Worm (Caenorhabditis elegans) whole organism, mixed stage, embryonic: ENCODE measurements around the gene npr-27.

Source experiments
- M03D4.4 ChIP-seq: sonication (generic microtip); optimal IDR thresholded peaks from 2 replicates; lab custom pipeline; 2017; ENCODE audit warnings: mild to moderate bottlenecking, missing genetic modification characterization, missing compliant biosample characterization
- blmp-1 ChIP-seq: fragments of 150-350 bp; optimal IDR thresholded peaks from 2 replicates; lab custom pipeline; 2014; ENCODE audit warnings: missing biosample characterization, missing genetic modification characterization
- ceh-39 ChIP-seq: fragments of 150-350 bp; optimal IDR thresholded peaks from 2 replicates; lab custom pipeline; 2014; ENCODE audit warnings: missing biosample characterization, missing genetic modification characterization
- ceh-43 ChIP-seq: fragments of 200-800 bp; sonication (Bioruptor generic); optimal IDR thresholded peaks from 2 replicates; lab custom pipeline; 2018; ENCODE audit warnings: mild to moderate bottlenecking, missing genetic modification characterization, moderate library complexity, missing compliant biosample characterization
- ceh-83 ChIP-seq: fragments of 200-800 bp; sonication (Bioruptor generic); optimal IDR thresholded peaks from 2 replicates; lab custom pipeline; 2018; ENCODE audit warnings: mild to moderate bottlenecking, missing genetic modification characterization, missing compliant biosample characterization
- ces-1 ChIP-seq: fragments of 150-350 bp; optimal IDR thresholded peaks from 2 replicates; lab custom pipeline; 2014; ENCODE audit warnings: missing biosample characterization, missing genetic modification reagents, missing genetic modification characterization
- cnd-1 ChIP-seq: fragments of 200-800 bp; sonication (Bioruptor generic); optimal IDR thresholded peaks from 2 replicates; lab custom pipeline; 2018; ENCODE audit warnings: mild to moderate bottlenecking, missing genetic modification characterization, missing compliant biosample characterization
- drap-1 ChIP-seq: fragments of 200-800 bp; sonication (Bioruptor generic); optimal IDR thresholded peaks from 3 replicates; lab custom pipeline; 2018; ENCODE audit warnings: mild to moderate bottlenecking, missing genetic modification characterization, missing compliant biosample characterization
- elt-1 ChIP-seq: sonication (generic microtip); optimal IDR thresholded peaks from 2 replicates; lab custom pipeline; 2017; ENCODE audit warnings: missing genetic modification characterization, mild to moderate bottlenecking, missing compliant biosample characterization, antibody characterized with exemption, moderate library complexity, borderline replicate concordance; ENCODE audit not compliant: insufficient read depth
- elt-3 ChIP-seq: fragments of 150-350 bp; optimal IDR thresholded peaks from 2 replicates; lab custom pipeline; 2014; ENCODE audit warnings: missing biosample characterization, missing genetic modification characterization
- flh-1 ChIP-seq: fragments of 200-800 bp; sonication (Bioruptor generic); optimal IDR thresholded peaks from 2 replicates; lab custom pipeline; 2018; ENCODE audit warnings: mild to moderate bottlenecking, missing genetic modification characterization, moderate library complexity, missing compliant biosample characterization
- hlh-1 ChIP-seq: fragments of 150-350 bp; optimal IDR thresholded peaks from 2 replicates; lab custom pipeline; 2014; ENCODE audit warnings: missing biosample characterization, missing genetic modification reagents, missing genetic modification characterization
- lin-32 ChIP-seq: fragments of 200-800 bp; sonication (Bioruptor generic); optimal IDR thresholded peaks from 2 replicates; lab custom pipeline; 2018; ENCODE audit warnings: mild to moderate bottlenecking, missing genetic modification characterization, missing compliant biosample characterization
- lsy-2 ChIP-seq: fragments of 150-350 bp; optimal IDR thresholded peaks from 2 replicates; lab custom pipeline; 2014; ENCODE audit warnings: missing biosample characterization, missing genetic modification characterization
- mep-1 ChIP-seq: fragments of 150-350 bp; optimal IDR thresholded peaks from 2 replicates; lab custom pipeline; 2017; ENCODE audit warnings: missing biosample characterization, missing genetic modification reagents, missing genetic modification characterization, inconsistent platforms
- mls-2 ChIP-seq: sonication (generic microtip); optimal IDR thresholded peaks from 2 replicates; lab custom pipeline; 2016; ENCODE audit warnings: mild to moderate bottlenecking, missing genetic modification characterization, moderate library complexity, missing compliant biosample characterization
- nhr-12 ChIP-seq: fragments of 150-350 bp; optimal IDR thresholded peaks from 2 replicates; lab custom pipeline; 2014; ENCODE audit warnings: missing biosample characterization, missing genetic modification characterization
- nhr-2 ChIP-seq: fragments of 150-350 bp; optimal IDR thresholded peaks from 2 replicates; lab custom pipeline; 2014; ENCODE audit warnings: missing biosample characterization, missing genetic modification characterization
- nhr-237 ChIP-seq: fragments of 150-350 bp; optimal IDR thresholded peaks from 2 replicates; lab custom pipeline; 2014; ENCODE audit warnings: missing biosample characterization, missing genetic modification characterization
- nhr-28 ChIP-seq: fragments of 150-350 bp; optimal IDR thresholded peaks from 2 replicates; lab custom pipeline; 2014; ENCODE audit warnings: missing biosample characterization, missing genetic modification characterization
- nhr-76 ChIP-seq: sonication (generic microtip); optimal IDR thresholded peaks from 2 replicates; lab custom pipeline; 2017; ENCODE audit warnings: missing biosample characterization, missing genetic modification characterization
- pha-4 ChIP-seq: fragments of 150-350 bp; optimal IDR thresholded peaks from 2 replicates; lab custom pipeline; 2018; ENCODE audit warnings: missing biosample characterization, missing genetic modification reagents, missing genetic modification characterization
- sem-2 ChIP-seq: fragments of 200-800 bp; sonication (Bioruptor generic); optimal IDR thresholded peaks from 2 replicates; lab custom pipeline; 2018; ENCODE audit warnings: mild to moderate bottlenecking, missing genetic modification characterization, missing compliant biosample characterization
- snpc-4 ChIP-seq: fragments of 150-350 bp; optimal IDR thresholded peaks from 2 replicates; lab custom pipeline; 2014; ENCODE audit warnings: missing biosample characterization, missing genetic modification characterization
- tbx-8 ChIP-seq: fragments of 200-800 bp; sonication (Bioruptor generic); optimal IDR thresholded peaks from 2 replicates; lab custom pipeline; 2018; ENCODE audit warnings: mild to moderate bottlenecking, missing genetic modification characterization, moderate library complexity, missing compliant biosample characterization
- unc-120 ChIP-seq: sonication (generic microtip); optimal IDR thresholded peaks from 2 replicates; lab custom pipeline; 2017; ENCODE audit warnings: missing genetic modification characterization, missing compliant biosample characterization; ENCODE audit not compliant: poor library complexity, severe bottlenecking
- unc-39 ChIP-seq: fragments of 150-350 bp; optimal IDR thresholded peaks from 2 replicates; lab custom pipeline; 2014; ENCODE audit warnings: missing biosample characterization, missing genetic modification characterization
- unc-62 ChIP-seq: fragments of 150-350 bp; optimal IDR thresholded peaks from 2 replicates; lab custom pipeline; 2014; ENCODE audit warnings: missing biosample characterization, missing genetic modification reagents, missing genetic modification characterization
- zip-8 ChIP-seq: fragments of 150-350 bp; optimal IDR thresholded peaks from 2 replicates; lab custom pipeline; 2014; ENCODE audit warnings: missing biosample characterization, missing genetic modification characterization

The npr-27 gene

DNA sequence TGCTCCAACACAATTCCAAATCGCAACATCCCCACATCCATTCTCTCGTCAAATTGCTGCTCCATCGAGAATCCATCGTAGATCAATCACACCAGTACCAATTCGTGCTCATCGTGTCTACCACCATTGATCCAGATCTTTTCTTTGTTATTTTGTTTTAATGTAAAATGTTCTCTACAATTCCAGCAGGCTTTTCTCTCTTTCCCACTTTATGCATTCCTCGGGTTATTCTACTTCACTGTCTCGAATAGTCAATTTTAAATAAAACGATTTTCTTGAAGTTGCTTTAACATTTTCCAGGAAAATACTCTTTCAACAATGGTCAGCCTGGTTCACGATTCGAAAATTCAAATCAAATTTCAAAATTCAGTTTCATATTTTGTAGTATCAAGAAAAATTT, 22.5 kb upstream of the npr-27 start, which contains the start of gene C06E4.1:
C06E4.1 (plus strand) TSS at position 301 of the 400 bp plus-strand sequence.
- TF ChIP-seq unc-39 (tag; lab: Kevin White, UChicago) (no peak), sem-2 (GFP tag; lab: Kevin White, UChicago) (no peak), ceh-39 (tag; lab: Kevin White, UChicago) (no peak), lsy-2 (tag; lab: Kevin White, UChicago) (no peak), elt-3 (no peak), lin-32 (GFP tag; lab: Kevin White, UChicago) (no peak), ceh-83 (GFP tag; lab: Kevin White, UChicago) (no peak), nhr-237 (tag; lab: Kevin White, UChicago) (no peak), nhr-28 (tag; lab: Kevin White, UChicago) (no peak), tbx-8 (GFP tag; lab: Kevin White, UChicago) (no peak), mls-2 (tag; lab: Kevin White, UChicago) (no peak), flh-1 (no peak), elt-1 (tag; lab: Kevin White, UChicago) (no peak), unc-62 (GFP tag; lab: Kevin White, UChicago) (no peak), pha-4 (tag; lab: Kevin White, UChicago) (no peak), drap-1 (GFP tag; lab: Kevin White, UChicago) (no peak), zip-8 (tag; lab: Kevin White, UChicago) (no peak), M03D4.4 (tag; lab: Kevin White, UChicago) (no peak)

- TF ChIP-seq M03D4.4 (tag; lab: Kevin White, UChicago) (no peak), drap-1 (GFP tag; lab: Kevin White, UChicago) (no peak), ceh-83 (GFP tag; lab: Kevin White, UChicago) (no peak), nhr-28 (tag; lab: Kevin White, UChicago) (no peak), unc-62 (GFP tag; lab: Kevin White, UChicago) (no peak), nhr-2 (no peak), unc-39 (tag; lab: Kevin White, UChicago) (no peak), nhr-76 (no peak), unc-120 (no peak), sem-2 (GFP tag; lab: Kevin White, UChicago) (no peak), lsy-2 (tag; lab: Kevin White, UChicago) (no peak), elt-3 (no peak), mls-2 (tag; lab: Kevin White, UChicago) (no peak), pha-4 (tag; lab: Kevin White, UChicago) (no peak), hlh-1 (no peak)
- TF ChIP-seq, all 35 proteins: peak for 0
These were observed 19.6 kb upstream of the npr-27 start, which contains the start of gene C06E4.8 for ce11 chrIV:7285839-7286238. Gene C06E4.8 (minus strand): TSS chrIV:7285875.

DNA sequence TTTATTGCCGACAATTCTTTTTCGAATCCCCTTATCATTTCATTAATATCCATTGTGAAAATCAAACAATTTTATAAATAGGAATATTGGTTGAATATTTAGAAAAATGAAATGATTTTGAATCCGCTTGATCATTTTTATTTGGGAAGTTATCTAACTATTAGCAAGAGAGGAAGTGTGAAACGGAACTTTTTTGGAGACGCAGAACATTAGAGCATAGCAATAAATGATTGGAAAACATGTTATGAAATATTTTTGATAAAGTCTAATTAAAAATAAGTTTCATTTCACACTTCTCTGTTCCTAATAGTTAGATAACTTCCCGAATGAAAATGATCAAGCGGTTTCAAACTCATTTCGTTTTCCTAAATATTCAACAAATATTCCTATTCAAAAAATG, 18.0 kb upstream of the npr-27 start, which contains the start of gene F42C5.3:
F42C5.3 (minus strand) TSS at position 101 of the 400 bp plus-strand sequence.
- TF ChIP-seq mls-2 (tag; lab: Kevin White, UChicago) (no peak), nhr-237 (tag; lab: Kevin White, UChicago) (no peak), cnd-1 (no peak), ceh-43 (GFP tag; lab: Kevin White, UChicago) (no peak), unc-120 (no peak), sem-2 (GFP tag; lab: Kevin White, UChicago) (no peak), ceh-39 (tag; lab: Kevin White, UChicago) (no peak), nhr-28 (tag; lab: Kevin White, UChicago) (no peak), tbx-8 (GFP tag; lab: Kevin White, UChicago) (no peak), ces-1 (no peak), mep-1 (tag; lab: Kevin White, UChicago) (no peak), hlh-1 (no peak)

ce11 chrIV:7291066-7291465, 14.4 kb upstream of the npr-27 start:
- TF ChIP-seq nhr-2: no peak
- no peak for TF ChIP-seq ceh-83 (GFP tag; lab: Kevin White, UChicago)
- no peak for TF ChIP-seq unc-62 (GFP tag; lab: Kevin White, UChicago)
- no peak for TF ChIP-seq pha-4 (tag; lab: Kevin White, UChicago)
- TF ChIP-seq nhr-237 (tag; lab: Kevin White, UChicago): no peak
- TF ChIP-seq elt-1 (tag; lab: Kevin White, UChicago): no peak
- no peak for TF ChIP-seq blmp-1 (tag; lab: Kevin White, UChicago)
- no peak for TF ChIP-seq cnd-1
- TF ChIP-seq nhr-12 (tag; lab: Kevin White, UChicago): no peak
- no peak for TF ChIP-seq M03D4.4 (tag; lab: Kevin White, UChicago)
- no peak for TF ChIP-seq snpc-4 (tag; lab: Kevin White, UChicago)
- no peak for TF ChIP-seq sem-2 (GFP tag; lab: Kevin White, UChicago)
- TF ChIP-seq lsy-2 (tag; lab: Kevin White, UChicago): no peak
- no peak for TF ChIP-seq drap-1 (GFP tag; lab: Kevin White, UChicago)
- TF ChIP-seq ceh-39 (tag; lab: Kevin White, UChicago): no peak
